Worm (Caenorhabditis elegans): ENCODE data around the gene srh-25.

The srh-25 gene

DNA sequence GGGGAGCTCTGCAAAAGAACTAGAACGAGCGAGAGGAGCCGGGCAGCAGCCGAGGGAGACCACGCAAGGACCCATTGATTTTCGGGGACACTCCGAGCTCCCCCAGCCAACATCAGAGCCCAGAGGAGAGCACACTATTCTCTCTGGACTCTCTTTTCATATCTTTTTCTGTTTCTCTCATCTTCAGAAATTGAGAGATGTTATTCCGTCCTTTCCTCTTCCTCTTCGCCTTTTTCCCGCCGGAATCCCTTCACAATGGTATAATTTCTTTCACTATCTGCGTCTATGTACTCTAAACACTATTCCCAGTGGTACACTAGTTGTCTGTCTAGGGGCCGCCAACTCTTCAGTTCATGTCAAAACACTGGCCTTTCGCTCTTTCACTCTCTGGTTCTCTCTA, 31.8 kb upstream of the srh-25 start (continued):
- TF ChIP-seq lin-13 (GFP tag; optimal IDR thresholded peaks at IDR 0.05) (peak; percentile 51), isw-1 (GFP tag; IDR thresholded peaks at IDR 0.05) (peak; percentile 72), lsy-2 (tag; optimal IDR thresholded peaks at IDR 0.05) (peak; percentile 75 to 83), nhr-77 (tag; optimal IDR thresholded peaks at IDR 0.05) (peak; percentile 85), efl-3 (GFP tag; optimal IDR thresholded peaks at IDR 0.05) (no peak), egl-13 (tag; optimal IDR thresholded peaks at IDR 0.05) (peak; percentile 91), ceh-82 (tag; optimal IDR thresholded peaks at IDR 0.05) (peak; percentile 34 to 62 (median 57)), sox-4 (tag; optimal IDR thresholded peaks at IDR 0.05) (no peak), nhr-12 (tag; optimal IDR thresholded peaks at IDR 0.05) (no peak), mep-1 (tag; optimal IDR thresholded peaks at IDR 0.05) (peak; percentile 77), fkh-4 (tag; optimal IDR thresholded peaks at IDR 0.05; ENCODE audit: borderline replicate concordance) (no peak), snu-23 (GFP tag; optimal IDR thresholded peaks at IDR 0.05) (peak; percentile 91), ztf-4 (tag; optimal IDR thresholded peaks at IDR 0.05) (peak; percentile 76), skn-1 (tag; optimal IDR thresholded peaks at IDR 0.05) (peak; percentile 45), mab-9 (GFP tag; IDR thresholded peaks at IDR 0.05) (no peak), dsc-1 (tag; optimal IDR thresholded peaks at IDR 0.05) (peak; percentile 76), fos-1 (tag; optimal IDR thresholded peaks at IDR 0.05) (peak; percentile 22), lin-15B (tag; optimal IDR thresholded peaks at IDR 0.05) (no peak), unc-98 (GFP tag; IDR thresholded peaks at IDR 0.05) (no peak), elt-3 (tag; optimal IDR thresholded peaks at IDR 0.05) (peak in 1 of 6 experiments; percentile 27), alr-1 (tag; optimal IDR thresholded peaks at IDR 0.05; ENCODE audit: borderline replicate concordance) (no peak), lin-35 (GFP tag; optimal IDR thresholded peaks at IDR 0.05) (peak; percentile 56 to 63), swsn-7 (tag; optimal IDR thresholded peaks at IDR 0.05) (peak; percentile 92), ets-5 (GFP tag; IDR thresholded peaks at IDR 0.05) (no peak), hlh-17 (GFP tag; optimal IDR thresholded peaks at IDR 0.05; ENCODE audit: borderline replicate concordance) (no peak), egl-27 (tag; optimal IDR thresholded peaks at IDR 0.05) (peak; percentile 73 to 78), unc-130 (tag; optimal IDR thresholded peaks at IDR 0.05) (peak; percentile 42), hpl-2 (GFP tag; optimal IDR thresholded peaks at IDR 0.05) (no peak), elt-2 (tag; optimal IDR thresholded peaks at IDR 0.05) (no peak), lin-39 (tag; optimal IDR thresholded peaks at IDR 0.05) (no peak), aha-1 (tag; optimal IDR thresholded peaks at IDR 0.05) (no peak)

ce11 chrV:12462908-12463307, 29.3 kb upstream of the srh-25 start, which contains the start of gene egl-10:
egl-10 (minus strand) TSS chrV:12463008.
- TF ChIP-seq lsy-2 (tag; optimal IDR thresholded peaks at IDR 0.05) (peak in 1 of 2 experiments; percentile 10), lin-35 (GFP tag; optimal IDR thresholded peaks at IDR 0.05) (peak in 1 of 2 experiments; percentile 4), lin-14 (GFP tag; optimal IDR thresholded peaks at IDR 0.05) (peak; percentile 6), elt-2 (tag; optimal IDR thresholded peaks at IDR 0.05) (no peak), nhr-12 (tag; optimal IDR thresholded peaks at IDR 0.05) (no peak), nhr-85 (tag) (no peak), ama-1 (optimal IDR thresholded peaks at IDR 0.05) (no peak), efl-1 (optimal IDR thresholded peaks at IDR 0.05) (peak; percentile 19 to 29), efl-1 (GFP tag; optimal IDR thresholded peaks at IDR 0.05 in 1 of 2) (peak in 1 of 2 experiments; percentile 65), F16B12.6 (tag; optimal IDR thresholded peaks at IDR 0.05) (no peak), lir-3 (tag; optimal IDR thresholded peaks at IDR 0.05; ENCODE audit: poor library complexity) (no peak), egl-13 (tag; optimal IDR thresholded peaks at IDR 0.05) (no peak), ztf-11 (tag; optimal IDR thresholded peaks at IDR 0.05) (no peak)

ce11 chrV:12460583-12460982, 27.0 kb upstream of the srh-25 start:
- TF ChIP-seq efl-1 (optimal IDR thresholded peaks at IDR 0.05) (no peak), efl-1 (GFP tag; optimal IDR thresholded peaks at IDR 0.05 in 1 of 2) (peak in 1 of 2 experiments; percentile 37), lir-3 (tag; optimal IDR thresholded peaks at IDR 0.05; ENCODE audit: poor library complexity) (no peak)

Measured in whole organism, L1 larva.